Worm (Caenorhabditis elegans): ENCODE measurements around the gene C06A12.3.
A peak's percentile ranks its signal among the peaks of the same experiment; 100 is the strongest.

Gene C06A12.3

ce11 chrIV:17395910-17396309, 31.6 kb upstream of the C06A12.3 start, which contains the start of gene sru-15:
Gene sru-15 (plus strand): TSS chrIV:17396210.
- TF ChIP-seq ceh-48 (tag; optimal IDR thresholded peaks at IDR 0.05) (no peak), dmd-4 (tag; optimal IDR thresholded peaks at IDR 0.05; ENCODE audit: borderline replicate concordance) (no peak), Y22D7AL.16 (tag; optimal IDR thresholded peaks at IDR 0.05) (no peak), ref-2 (tag; optimal IDR thresholded peaks at IDR 0.05) (no peak), syd-9 (tag; optimal IDR thresholded peaks at IDR 0.05) (no peak), tbx-7 (tag; optimal IDR thresholded peaks at IDR 0.05) (no peak), fkh-6 (tag; optimal IDR thresholded peaks at IDR 0.05) (no peak), C08G9.2 (tag; optimal IDR thresholded peaks at IDR 0.05) (no peak), ceh-2 (tag; optimal IDR thresholded peaks at IDR 0.05) (no peak), ets-4 (tag; optimal IDR thresholded peaks at IDR 0.05) (no peak), ceh-22 (tag; optimal IDR thresholded peaks at IDR 0.05) (no peak), unc-3 (GFP tag; conservative IDR thresholded peaks at IDR 0.05) (no peak), unc-3 (tag; optimal IDR thresholded peaks at IDR 0.05) (no peak)

- TF ChIP-seq pat-9 (tag; optimal IDR thresholded peaks at IDR 0.05): no peak
- TF ChIP-seq ceh-2 (tag; optimal IDR thresholded peaks at IDR 0.05): no peak
- no peak for TF ChIP-seq madf-2 (tag; optimal IDR thresholded peaks at IDR 0.05)
- TF ChIP-seq hlh-8 (tag; optimal IDR thresholded peaks at IDR 0.05): no peak
- no peak for TF ChIP-seq dmd-4 (tag; optimal IDR thresholded peaks at IDR 0.05; ENCODE audit: borderline replicate concordance)
- no peak for TF ChIP-seq tbx-7 (tag; optimal IDR thresholded peaks at IDR 0.05)
- TF ChIP-seq T23F11.4 (GFP tag; optimal IDR thresholded peaks at IDR 0.05): no peak
- TF ChIP-seq ref-2 (tag; optimal IDR thresholded peaks at IDR 0.05): no peak
- no peak for TF ChIP-seq ceh-30 (tag; optimal IDR thresholded peaks at IDR 0.05)
- no peak for TF ChIP-seq fkh-10 (GFP tag; optimal IDR thresholded peaks at IDR 0.05)
- TF ChIP-seq pha-2 (tag; optimal IDR thresholded peaks at IDR 0.05): no peak
- TF ChIP-seq ama-1 (optimal IDR thresholded peaks at IDR 0.05): no peak
- no peak for TF ChIP-seq F13H6.1 (tag; optimal IDR thresholded peaks at IDR 0.05)
- TF ChIP-seq pax-1 (tag; optimal IDR thresholded peaks at IDR 0.05): no peak
- TF ChIP-seq ceh-34 (tag; optimal IDR thresholded peaks at IDR 0.05): no peak
- TF ChIP-seq syd-9 (tag; optimal IDR thresholded peaks at IDR 0.05): no peak
Measured at ce11 chrIV:17399455-17399854, 28.1 kb upstream of the C06A12.3 start, which contains the start of gene T02D1.4. Gene T02D1.4 (plus strand): TSS chrIV:17399755.

DNA sequence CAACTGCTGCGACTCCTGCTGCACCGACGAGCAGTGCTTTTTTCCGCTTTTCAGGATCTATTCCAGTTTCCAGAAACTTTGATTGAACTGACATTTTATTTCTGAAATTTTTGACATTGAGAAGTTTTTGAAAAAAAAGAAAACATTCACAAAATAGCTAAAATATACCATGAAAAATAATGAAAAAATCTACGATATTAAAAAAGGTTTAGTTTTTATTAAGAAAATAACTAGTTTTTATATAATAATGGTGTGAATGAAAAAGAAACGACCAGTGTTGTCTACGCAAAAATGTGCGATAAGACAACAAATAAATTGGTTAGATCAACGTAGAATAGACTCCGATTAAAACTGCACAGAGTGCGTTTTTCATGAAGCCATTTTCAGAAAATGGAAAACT, 22.0 kb upstream of the C06A12.3 start, which contains the start of gene pmp-4:
TSS of gene pmp-4 (minus strand) at position 101 of the 400 bp plus-strand sequence.
- TF ChIP-seq lin-11 (tag; optimal IDR thresholded peaks at IDR 0.05): no peak
- TF ChIP-seq nhr-11 (tag; optimal IDR thresholded peaks at IDR 0.05): no peak
- no peak for TF ChIP-seq eyg-1 (tag; optimal IDR thresholded peaks at IDR 0.05)
- TF ChIP-seq ama-1 (optimal IDR thresholded peaks at IDR 0.05): no peak
- no peak for TF ChIP-seq hlh-15 (tag; optimal IDR thresholded peaks at IDR 0.05)
- TF ChIP-seq sox-2 (GFP tag; IDR thresholded peaks at IDR 0.05): no peak
- TF ChIP-seq ceh-14 (tag; optimal IDR thresholded peaks at IDR 0.05): no peak
- no peak for TF ChIP-seq C38D4.7 (GFP tag; optimal IDR thresholded peaks at IDR 0.05)
- TF ChIP-seq pha-4 (tag; optimal IDR thresholded peaks at IDR 0.05): no peak
- TF ChIP-seq T23F11.4 (GFP tag; optimal IDR thresholded peaks at IDR 0.05): no peak
- TF ChIP-seq mec-3 (tag; optimal IDR thresholded peaks at IDR 0.05; ENCODE audit: borderline replicate concordance): no peak
- no peak for TF ChIP-seq ahr-1 (tag; optimal IDR thresholded peaks at IDR 0.05)
- no peak for TF ChIP-seq ceh-22 (tag; optimal IDR thresholded peaks at IDR 0.05)
- TF ChIP-seq odd-2 (tag; optimal IDR thresholded peaks at IDR 0.05): no peak
- TF ChIP-seq unc-42 (tag; optimal IDR thresholded peaks at IDR 0.05): no peak
- no peak for TF ChIP-seq nhr-232 (tag; optimal IDR thresholded peaks at IDR 0.05)
- no peak for TF ChIP-seq fkh-10 (GFP tag; optimal IDR thresholded peaks at IDR 0.05)

- peak; percentile 82 for TF ChIP-seq elt-2 (tag; optimal IDR thresholded peaks at IDR 0.05)
- TF ChIP-seq hlh-15 (tag; optimal IDR thresholded peaks at IDR 0.05): no peak
Measured at ce11 chrIV:17406119-17406518, 21.4 kb upstream of the C06A12.3 start.

Data from whole organism, late embryonic.